Worm (Caenorhabditis elegans) whole organism, midembryonic: ENCODE results near the gene T10F2.5.

ENCODE experiments used
- T22C8.4 ChIP-seq: fragments of 200-800 bp; sonication (Bioruptor generic); IDR thresholded peaks from 2 replicates; pipeline ENCODE4 v1.3.6; 2022; ENCODE audit warnings: missing genetic modification characterization, missing compliant biosample characterization
- cog-1 ChIP-seq: sonication (generic microtip); optimal IDR thresholded peaks from 2 replicates; lab custom pipeline; 2016; ENCODE audit warnings: missing genetic modification characterization, missing compliant biosample characterization
- flt-1 ChIP-seq: fragments of 200-800 bp; sonication (Bioruptor generic); IDR thresholded peaks from 2 replicates; pipeline ENCODE4 v1.3.6; 2022; ENCODE audit warnings: missing genetic modification characterization, missing compliant biosample characterization
- klf-2 ChIP-seq: fragments of 200-800 bp; sonication (Bioruptor generic); conservative IDR thresholded peaks from 2 replicates; pipeline ENCODE4 v1.3.6; 2022; ENCODE audit warnings: missing genetic modification reagents, missing genetic modification characterization, missing compliant biosample characterization
- med-1 ChIP-seq: sonication (generic microtip); optimal IDR thresholded peaks from 2 replicates; lab custom pipeline; 2017; ENCODE audit warnings: missing genetic modification characterization, mild to moderate bottlenecking, missing compliant biosample characterization, antibody characterized with exemption, missing genetic modification reagents; ENCODE audit not compliant: insufficient read depth
- ref-1 ChIP-seq: fragments of 200-800 bp; sonication (Bioruptor generic); conservative IDR thresholded peaks from 2 replicates; pipeline ENCODE4 v1.3.6; 2022; ENCODE audit warnings: missing genetic modification reagents, missing genetic modification characterization, missing compliant biosample characterization
- tab-1 ChIP-seq: fragments of 200-800 bp; sonication (Bioruptor generic); IDR thresholded peaks from 2 replicates; pipeline ENCODE4 v1.3.6; 2022; ENCODE audit warnings: missing genetic modification characterization, missing compliant biosample characterization
- ztf-23 ChIP-seq: fragments of 200-800 bp; sonication (Bioruptor generic); IDR thresholded peaks from 2 replicates; pipeline ENCODE4 v1.3.6; 2022; ENCODE audit warnings: missing genetic modification reagents, missing genetic modification characterization, missing compliant biosample characterization
- ztf-29 ChIP-seq: fragments of 200-800 bp; sonication (Bioruptor generic); IDR thresholded peaks from 2 replicates; pipeline ENCODE4 v1.3.6; 2022; ENCODE audit warnings: missing genetic modification reagents, missing genetic modification characterization, missing compliant biosample characterization

T10F2.5 gene

DNA sequence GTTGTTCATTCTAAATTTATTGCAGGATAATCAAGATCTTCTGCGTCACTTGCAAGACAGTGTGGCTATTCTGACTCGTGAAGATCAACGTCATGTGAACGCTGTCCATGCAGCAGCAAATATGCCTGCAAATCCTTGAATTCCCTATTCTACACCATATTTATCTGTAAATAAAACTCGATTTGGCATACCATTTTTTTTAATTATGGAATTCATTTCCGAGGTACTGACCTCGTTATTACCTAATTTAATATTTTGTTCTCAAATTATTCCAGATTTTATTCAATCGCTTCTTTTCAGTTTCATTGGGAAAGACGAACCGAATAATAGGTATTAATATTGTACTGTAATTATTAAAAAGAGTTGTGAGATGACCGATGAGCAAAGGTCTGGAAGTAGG lies 14.2 kb upstream of the T10F2.5 start, which contains the start of gene cid-1:
Gene cid-1, plus strand, starts transcription at position 301 of the 400 bp plus-strand sequence.
- TF ChIP-seq cog-1 = no peak
- TF ChIP-seq T22C8.4 (GFP tag; lab: Robert Waterston, UW) = no peak
- TF ChIP-seq flt-1 = no peak
- TF ChIP-seq med-1 (GFP tag; lab: Kevin White, UChicago) = no peak
- no peak for TF ChIP-seq ztf-29 (GFP tag; lab: Robert Waterston, UW)
- no peak for TF ChIP-seq ztf-23
- no peak for TF ChIP-seq tab-1
- TF ChIP-seq ref-1 (GFP tag; lab: Robert Waterston, UW) = no peak
- TF ChIP-seq klf-2 (GFP tag; lab: Robert Waterston, UW) = no peak

DNA sequence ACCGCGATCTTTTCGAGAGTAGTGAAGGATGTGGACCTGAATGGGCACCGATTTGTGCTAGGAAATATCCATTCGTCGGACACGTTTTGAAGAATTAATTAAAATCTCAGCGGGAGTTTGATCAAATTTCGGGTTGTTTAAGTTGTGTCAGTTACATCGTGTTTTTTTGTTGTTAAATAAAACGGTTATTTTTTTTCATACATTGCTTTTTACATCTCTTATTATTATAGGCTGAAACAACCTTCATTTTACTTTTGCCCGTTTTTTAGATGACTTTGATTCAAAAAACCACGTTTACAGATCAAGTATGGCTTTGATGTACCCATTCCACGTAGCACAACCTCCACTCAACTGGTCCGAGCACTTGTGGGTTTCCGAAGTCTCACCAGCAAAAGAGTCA lies 13.7 kb upstream of the T10F2.5 start, which contains the start of gene emb-1:
Gene emb-1, plus strand, starts transcription at position 301 of the 400 bp plus-strand sequence.
- no peak for TF ChIP-seq ref-1 (GFP tag; lab: Robert Waterston, UW)
- no peak for TF ChIP-seq ztf-23
- no peak for TF ChIP-seq cog-1
- TF ChIP-seq ztf-29 (GFP tag; lab: Robert Waterston, UW) = no peak
- TF ChIP-seq klf-2 (GFP tag; lab: Robert Waterston, UW) = no peak
- TF ChIP-seq med-1 (GFP tag; lab: Kevin White, UChicago) = no peak
- no peak for TF ChIP-seq flt-1
- no peak for TF ChIP-seq T22C8.4 (GFP tag; lab: Robert Waterston, UW)
- TF ChIP-seq tab-1 = no peak

DNA sequence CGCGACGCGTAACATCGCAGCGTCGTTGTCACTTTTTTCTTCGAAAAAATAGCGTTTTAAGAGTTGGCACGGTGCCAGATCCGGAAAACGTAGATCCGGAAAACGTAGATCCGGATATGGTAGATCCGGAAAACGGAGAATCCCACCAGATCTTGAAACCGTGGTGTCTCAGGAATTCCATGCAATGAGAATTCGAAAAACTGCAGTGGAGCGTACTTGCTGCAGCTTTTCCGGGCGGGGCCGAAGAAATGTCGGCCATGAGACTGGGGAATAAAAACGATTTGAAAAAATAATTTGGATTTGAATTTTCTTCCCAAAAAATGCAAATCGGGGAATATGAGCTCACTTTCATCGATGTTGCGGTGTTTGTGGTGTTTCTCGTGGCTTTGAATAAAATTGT lies 13.1 kb upstream of the T10F2.5 start, which contains the start of gene K10D2.5:
Gene K10D2.5, plus strand, starts transcription at position 251 of the 400 bp plus-strand sequence.
- peak; percentile 54 for TF ChIP-seq ref-1 (GFP tag; lab: Robert Waterston, UW)
- TF ChIP-seq med-1 (GFP tag; lab: Kevin White, UChicago) = no peak
- TF ChIP-seq ztf-29 (GFP tag; lab: Robert Waterston, UW) = peak; percentile 76
- TF ChIP-seq ztf-23 = peak; percentile 91
- peak; percentile 68 for TF ChIP-seq cog-1
- peak; percentile 68; the same call in 1 of the 2 replicates for TF ChIP-seq T22C8.4 (GFP tag; lab: Robert Waterston, UW)
- peak; percentile 74; the same call in 1 of the 2 replicates for TF ChIP-seq tab-1
- TF ChIP-seq klf-2 (GFP tag; lab: Robert Waterston, UW) = peak; percentile 86
- peak; percentile 93 for TF ChIP-seq flt-1

DNA sequence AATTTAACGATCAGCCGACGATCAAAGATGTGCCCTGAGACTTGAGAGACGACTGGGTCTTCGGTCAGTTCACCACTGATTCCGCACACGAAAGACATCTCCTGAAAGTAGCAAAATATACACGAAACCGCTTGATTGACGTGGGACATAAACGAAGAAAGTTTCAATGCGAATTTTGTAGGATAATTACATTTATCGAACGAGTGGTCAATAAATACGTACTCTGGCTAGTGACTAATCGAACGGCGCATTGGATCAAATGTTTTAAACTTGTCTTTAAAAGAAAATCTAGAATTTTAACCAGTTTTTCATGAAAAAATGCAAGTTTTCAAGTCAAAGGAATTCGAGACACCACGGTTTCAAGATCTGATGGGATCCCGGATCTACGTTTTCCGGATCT lies 12.5 kb upstream of the T10F2.5 start, which contains the start of gene prp-19:
Gene prp-19, minus strand, starts transcription at position 101 of the 400 bp plus-strand sequence.
- TF ChIP-seq med-1 (GFP tag; lab: Kevin White, UChicago) (no peak), tab-1 (no peak), ref-1 (GFP tag; lab: Robert Waterston, UW) (no peak), T22C8.4 (GFP tag; lab: Robert Waterston, UW) (no peak), ztf-23 (no peak), cog-1 (no peak), klf-2 (GFP tag; lab: Robert Waterston, UW) (no peak), flt-1 (no peak), ztf-29 (GFP tag; lab: Robert Waterston, UW) (no peak)

DNA sequence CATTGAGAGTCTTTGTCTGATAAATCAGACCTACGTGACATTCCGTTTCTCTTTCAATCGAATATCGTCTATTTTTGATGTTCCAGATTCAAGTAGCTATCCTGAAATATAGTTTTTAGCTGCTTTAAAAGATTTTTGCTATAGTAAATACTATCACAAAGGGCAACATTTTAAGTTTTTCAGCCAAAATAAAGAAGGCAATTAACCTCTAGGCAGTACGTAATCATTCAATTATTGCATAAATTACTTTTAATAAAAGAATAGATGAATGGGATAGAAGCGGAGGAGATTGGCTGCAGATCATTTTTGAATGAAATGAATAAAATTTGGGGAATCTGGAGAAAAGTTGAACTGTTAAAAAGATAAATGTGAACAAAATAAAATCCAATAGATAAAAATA lies 10.3 kb upstream of the T10F2.5 start, which contains the start of gene ulp-1:
Gene ulp-1, minus strand, starts transcription at position 101 of the 400 bp plus-strand sequence.
- TF ChIP-seq T22C8.4 (GFP tag; lab: Robert Waterston, UW) = no peak
- no peak for TF ChIP-seq med-1 (GFP tag; lab: Kevin White, UChicago)
- TF ChIP-seq tab-1 = no peak
- no peak for TF ChIP-seq cog-1
- TF ChIP-seq flt-1 = no peak
- TF ChIP-seq ref-1 (GFP tag; lab: Robert Waterston, UW) = no peak
- no peak for TF ChIP-seq ztf-29 (GFP tag; lab: Robert Waterston, UW)
- no peak for TF ChIP-seq klf-2 (GFP tag; lab: Robert Waterston, UW)
- TF ChIP-seq ztf-23 = no peak

DNA sequence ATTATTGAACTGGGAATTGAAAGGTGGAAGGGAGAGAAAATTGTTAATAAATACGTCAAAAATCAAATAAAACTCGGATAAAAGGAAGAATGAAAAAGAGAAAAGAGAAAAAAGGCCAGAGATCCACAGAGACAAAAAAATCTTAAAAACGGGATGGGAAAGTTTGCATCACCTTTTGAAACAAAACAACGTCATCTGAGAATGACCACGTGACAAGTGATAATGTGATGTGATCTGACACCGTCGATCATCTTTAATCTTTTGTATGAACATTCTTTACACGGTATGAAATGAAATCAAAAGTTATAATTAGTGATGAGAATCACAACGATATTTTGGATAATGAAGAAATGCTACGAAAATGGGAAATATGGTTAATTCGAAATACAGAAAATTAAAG lies 6.3 kb upstream of the T10F2.5 start:
- TF ChIP-seq med-1 (GFP tag; lab: Kevin White, UChicago) (no peak), flt-1 (no peak), ztf-29 (GFP tag; lab: Robert Waterston, UW) (no peak), T22C8.4 (GFP tag; lab: Robert Waterston, UW) (no peak), ref-1 (GFP tag; lab: Robert Waterston, UW) (no peak), cog-1 (no peak), klf-2 (GFP tag; lab: Robert Waterston, UW) (no peak), ztf-23 (no peak), tab-1 (no peak)

DNA sequence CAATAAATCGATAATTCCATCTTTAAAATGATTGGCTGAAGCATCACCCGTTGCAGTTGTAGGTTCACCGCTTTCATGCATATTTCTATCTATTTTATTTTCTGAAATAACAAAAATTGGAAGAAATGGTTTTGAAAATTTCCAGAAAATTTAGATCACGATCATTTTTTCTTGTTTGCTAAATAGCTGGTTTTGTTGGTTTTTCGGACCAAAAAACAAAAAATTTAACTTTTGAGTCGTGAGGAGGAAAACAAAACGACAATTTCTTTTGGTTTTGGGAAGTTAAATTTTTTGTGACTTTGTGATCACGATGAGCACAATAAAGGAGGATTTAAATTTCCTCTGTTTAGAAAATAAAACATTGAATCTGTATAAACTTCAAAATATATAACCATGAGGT lies 5.8 kb upstream of the T10F2.5 start, which contains the start of gene T10F2.2:
Gene T10F2.2, minus strand, starts transcription at position 101 of the 400 bp plus-strand sequence.
- TF ChIP-seq ztf-29 (GFP tag; lab: Robert Waterston, UW) (no peak), cog-1 (no peak), med-1 (GFP tag; lab: Kevin White, UChicago) (no peak), T22C8.4 (GFP tag; lab: Robert Waterston, UW) (no peak), tab-1 (no peak), ref-1 (GFP tag; lab: Robert Waterston, UW) (no peak), flt-1 (no peak), ztf-23 (no peak), klf-2 (GFP tag; lab: Robert Waterston, UW) (no peak)

DNA sequence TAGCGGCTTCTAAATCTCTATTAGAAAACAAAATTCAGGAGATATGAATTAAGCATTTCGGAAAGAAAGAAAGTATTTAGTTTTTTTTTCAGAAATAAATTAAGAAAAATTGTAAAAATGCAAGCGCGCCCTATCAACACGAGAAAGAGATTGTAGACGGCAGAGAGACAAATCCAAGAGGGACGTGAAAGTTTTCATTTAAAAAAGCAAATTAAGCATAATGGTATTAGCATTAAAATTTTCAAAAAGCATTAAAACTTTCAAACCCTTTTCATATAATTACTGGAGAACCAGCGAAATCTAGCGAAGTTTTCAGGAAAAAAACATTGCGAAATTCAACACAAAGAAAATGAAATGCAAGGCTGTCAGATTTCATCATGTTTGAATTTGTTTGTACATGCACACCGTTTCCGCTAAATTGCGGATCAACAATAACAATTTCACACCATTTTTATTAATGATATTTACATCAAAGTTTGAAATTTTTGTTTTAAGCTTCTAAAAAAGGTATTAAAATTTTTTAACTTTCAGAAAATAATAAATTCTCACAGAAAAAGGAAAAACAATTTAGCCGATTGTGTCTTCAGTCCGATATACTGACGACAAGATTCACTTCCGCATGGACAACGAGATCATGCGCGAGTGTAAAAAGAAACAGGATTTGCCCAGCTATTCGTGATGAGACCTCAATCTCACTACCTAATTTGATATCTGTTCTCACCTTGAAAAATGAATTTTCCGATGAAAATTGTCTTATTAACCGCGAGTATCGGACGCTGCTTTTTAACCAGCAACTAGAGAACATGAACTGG lies 3.6 kb upstream of the T10F2.5 start, which contains the start of gene gars-1:
Gene gars-1, minus strand, starts transcription at position 808 of the 812 bp plus-strand sequence.
- TF ChIP-seq klf-2 (GFP tag; lab: Robert Waterston, UW) = no peak
- TF ChIP-seq flt-1 = no peak
- TF ChIP-seq ztf-23 = no peak
- TF ChIP-seq cog-1 = no peak
- no peak for TF ChIP-seq tab-1
- TF ChIP-seq ztf-29 (GFP tag; lab: Robert Waterston, UW) = no peak
- TF ChIP-seq med-1 (GFP tag; lab: Kevin White, UChicago) = no peak
- no peak for TF ChIP-seq T22C8.4 (GFP tag; lab: Robert Waterston, UW)
- TF ChIP-seq ref-1 (GFP tag; lab: Robert Waterston, UW) = no peak

DNA sequence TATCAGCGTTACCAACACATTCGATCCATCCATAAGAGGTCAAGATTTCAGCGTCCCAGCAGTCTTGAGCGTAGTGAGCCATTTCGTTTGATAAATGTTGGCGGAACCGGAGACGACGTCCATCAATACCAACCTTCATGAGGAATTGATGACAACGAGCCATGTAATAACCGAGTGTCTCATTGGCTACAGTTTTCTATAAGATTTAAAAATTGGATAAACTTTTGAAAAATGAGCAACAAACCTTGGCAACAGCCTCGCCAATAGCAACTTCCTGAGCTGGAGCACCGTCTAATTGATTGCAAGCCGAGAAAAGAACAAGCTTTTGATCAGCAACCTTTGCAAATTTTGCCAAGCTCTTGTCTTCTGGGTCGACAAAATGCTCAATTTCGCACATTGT lies 1.4 kb upstream of the T10F2.5 start:
- TF ChIP-seq ztf-23 (no peak), med-1 (GFP tag; lab: Kevin White, UChicago) (no peak), ref-1 (GFP tag; lab: Robert Waterston, UW) (no peak), klf-2 (GFP tag; lab: Robert Waterston, UW) (no peak), T22C8.4 (GFP tag; lab: Robert Waterston, UW) (no peak), flt-1 (no peak), tab-1 (no peak), ztf-29 (GFP tag; lab: Robert Waterston, UW) (no peak), cog-1 (no peak)
